Fruit fly (Drosophila melanogaster): ENCODE data around the gene CG3631.

CG3631 gene

DNA sequence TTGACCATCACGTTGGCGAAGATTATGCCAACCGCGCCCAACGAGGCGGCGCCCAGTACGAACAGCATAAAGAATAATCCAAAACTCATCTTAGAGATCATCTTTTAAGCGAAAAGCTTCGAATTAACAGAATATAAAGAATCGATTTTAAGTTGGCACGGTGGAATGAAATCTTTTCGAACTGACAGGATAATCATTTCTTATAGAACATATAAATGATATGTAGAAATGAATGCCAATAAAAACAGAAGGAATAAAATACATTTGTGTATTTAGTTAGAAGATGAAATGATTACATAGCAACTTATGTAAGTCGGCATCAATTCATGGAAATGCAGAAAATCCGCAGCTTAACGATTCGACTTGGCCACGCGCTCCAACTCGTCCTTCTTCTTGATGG, 20.9 kb downstream of the CG3631 start, which contains the start of gene VhaPPA1-2:
VhaPPA1-2 (minus strand) TSS at position 101 of the 400 bp plus-strand sequence.
- no peak for TF ChIP-seq Hr96 (GFP tag; optimal IDR thresholded peaks at IDR 0.05)
- no peak for TF ChIP-seq CG7101 (tag; optimal IDR thresholded peaks at IDR 0.05)
- TF ChIP-seq toe (GFP tag; optimal IDR thresholded peaks at IDR 0.05): no peak
- TF ChIP-seq cic (GFP tag; optimal IDR thresholded peaks at IDR 0.05): no peak
- no peak for TF ChIP-seq CG11617 (GFP tag; optimal IDR thresholded peaks at IDR 0.05)
- no peak for TF ChIP-seq Crg-1 (GFP tag; optimal IDR thresholded peaks at IDR 0.05)
- TF ChIP-seq tj (GFP tag; optimal IDR thresholded peaks at IDR 0.05): no peak
- TF ChIP-seq ovo (GFP tag; optimal IDR thresholded peaks at IDR 0.05): no peak

DNA sequence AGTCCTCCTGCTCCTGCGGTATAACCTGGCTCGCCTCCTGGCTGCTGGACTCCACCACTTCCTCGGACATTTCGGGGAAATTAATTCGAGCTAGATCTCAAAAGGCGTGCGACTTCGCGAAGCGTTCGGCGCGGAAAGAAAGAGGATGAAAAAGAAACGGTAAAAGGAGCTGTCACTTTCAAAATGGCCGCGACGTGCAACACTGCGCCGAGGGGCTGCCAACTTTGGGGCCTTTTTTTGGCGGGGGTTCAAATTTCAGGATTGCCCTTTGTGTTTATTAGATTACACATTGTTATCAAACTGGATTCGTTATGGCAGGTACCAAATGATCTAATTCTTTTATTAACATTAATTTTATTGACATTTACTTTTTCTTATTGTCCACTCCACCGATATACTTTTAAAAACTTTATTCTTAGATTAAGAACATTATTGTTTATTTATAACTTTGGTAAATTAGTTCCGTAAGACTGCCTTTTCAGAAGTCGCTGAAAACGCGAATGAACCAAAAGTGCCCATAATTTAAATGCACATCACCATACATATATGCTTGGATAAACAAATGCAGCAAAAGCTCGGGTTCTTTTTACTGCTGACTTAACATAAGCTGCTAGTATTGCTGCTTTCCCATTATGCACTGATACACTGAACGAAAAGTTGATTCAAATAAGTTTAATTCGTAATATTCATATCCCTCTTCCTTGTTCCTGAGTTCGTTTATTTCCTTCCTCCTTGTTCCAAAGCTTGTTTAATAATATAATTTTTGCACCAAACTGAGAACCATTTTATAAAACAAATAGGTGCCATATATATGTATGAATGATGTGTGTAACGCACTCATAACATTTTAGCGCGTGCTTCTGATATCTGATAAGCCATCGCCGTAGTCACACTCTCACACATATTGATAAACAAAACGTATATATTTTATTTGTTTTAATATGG, 22.4 kb downstream of the CG3631 start, which contains the start of gene RpS5b:
RpS5b (minus strand) TSS at position 156 of the 945 bp plus-strand sequence.
- TF ChIP-seq Clk (GFP tag; optimal IDR thresholded peaks at IDR 0.05): no peak
- TF ChIP-seq CG7101 (tag; optimal IDR thresholded peaks at IDR 0.05): peak; percentile 28
- TF ChIP-seq pad (GFP tag; optimal IDR thresholded peaks at IDR 0.05): peak; percentile 40
- no peak for TF ChIP-seq kay (GFP tag; ENCODE audit: borderline replicate concordance)
- TF ChIP-seq CG14711 (tag; optimal IDR thresholded peaks at IDR 0.05): peak; percentile 82
- TF ChIP-seq CG11617 (GFP tag; optimal IDR thresholded peaks at IDR 0.05): peak; percentile 10
- TF ChIP-seq tj (GFP tag; optimal IDR thresholded peaks at IDR 0.05): peak; percentile 99
- peak; percentile 73 for TF ChIP-seq bab1 (GFP tag; optimal IDR thresholded peaks at IDR 0.05)
- no peak for TF ChIP-seq Hr96 (GFP tag; optimal IDR thresholded peaks at IDR 0.05)
- peak; percentile 81 for TF ChIP-seq ovo (GFP tag; optimal IDR thresholded peaks at IDR 0.05)
- TF ChIP-seq Mnt (GFP tag; optimal IDR thresholded peaks at IDR 0.05): peak; percentile 18

DNA sequence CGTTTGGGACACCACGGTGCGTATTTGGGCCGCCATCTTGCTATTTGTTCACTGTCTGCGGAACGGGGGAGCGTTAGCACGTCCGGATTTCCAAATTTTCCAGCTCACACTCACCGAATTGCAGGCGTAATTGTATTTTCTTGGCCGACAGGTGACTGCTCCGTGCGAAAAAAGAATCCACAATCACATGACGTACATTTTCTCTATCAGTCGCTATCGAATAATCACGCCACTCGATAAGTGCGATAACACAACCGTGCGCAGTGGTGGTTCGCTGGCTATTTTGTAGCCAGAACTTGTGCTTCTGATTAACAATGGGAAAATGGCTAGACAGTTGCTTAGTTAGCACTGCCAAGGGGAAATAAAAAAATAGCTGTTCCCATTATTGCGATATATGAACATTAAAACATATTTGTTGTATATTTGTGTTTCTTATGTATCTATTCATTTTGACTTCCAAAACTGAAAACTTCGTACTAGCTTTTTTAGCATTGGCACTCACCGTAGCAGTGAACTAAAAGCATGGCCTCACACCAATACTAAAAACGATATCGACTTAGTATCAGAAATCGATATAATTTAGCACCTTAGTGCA, 24.7 kb downstream of the CG3631 start, which contains the start of gene VhaPPA1-1:
VhaPPA1-1 (minus strand) TSS at position 225 of the 595 bp plus-strand sequence.
- TF ChIP-seq Mnt (GFP tag; optimal IDR thresholded peaks at IDR 0.05): peak; percentile 56
- no peak for TF ChIP-seq ovo (GFP tag; optimal IDR thresholded peaks at IDR 0.05)
- no peak for TF ChIP-seq Crg-1 (GFP tag; optimal IDR thresholded peaks at IDR 0.05)
- no peak for TF ChIP-seq CG7045 (GFP tag; optimal IDR thresholded peaks at IDR 0.05)
- TF ChIP-seq CG12768 (GFP tag; optimal IDR thresholded peaks at IDR 0.05): no peak
- no peak for TF ChIP-seq CG5204 (GFP tag; optimal IDR thresholded peaks at IDR 0.05)
- TF ChIP-seq cnc (optimal IDR thresholded peaks at IDR 0.05): no peak
- peak; percentile 9 for TF ChIP-seq CG14711 (tag; optimal IDR thresholded peaks at IDR 0.05)
- no peak for TF ChIP-seq CG11617 (GFP tag; optimal IDR thresholded peaks at IDR 0.05)
- peak; percentile 20 for TF ChIP-seq pad (GFP tag; optimal IDR thresholded peaks at IDR 0.05)
- peak; percentile 50 for TF ChIP-seq Hr96 (GFP tag; optimal IDR thresholded peaks at IDR 0.05)
- TF ChIP-seq CG33017 (tag; optimal IDR thresholded peaks at IDR 0.05): no peak
- no peak for TF ChIP-seq toe (GFP tag; optimal IDR thresholded peaks at IDR 0.05)
- no peak for TF ChIP-seq Clk (GFP tag; optimal IDR thresholded peaks at IDR 0.05)
- TF ChIP-seq bab1 (GFP tag; optimal IDR thresholded peaks at IDR 0.05): peak; percentile 37
- peak; percentile 19 for TF ChIP-seq tj (GFP tag; optimal IDR thresholded peaks at IDR 0.05)
- TF ChIP-seq cic (GFP tag; optimal IDR thresholded peaks at IDR 0.05): peak; percentile 42
- TF ChIP-seq CG7101 (tag; optimal IDR thresholded peaks at IDR 0.05): no peak
- peak; percentile 53 for TF ChIP-seq CG1620 (GFP tag; optimal IDR thresholded peaks at IDR 0.05)
- no peak for TF ChIP-seq kay (GFP tag; ENCODE audit: borderline replicate concordance)

DNA sequence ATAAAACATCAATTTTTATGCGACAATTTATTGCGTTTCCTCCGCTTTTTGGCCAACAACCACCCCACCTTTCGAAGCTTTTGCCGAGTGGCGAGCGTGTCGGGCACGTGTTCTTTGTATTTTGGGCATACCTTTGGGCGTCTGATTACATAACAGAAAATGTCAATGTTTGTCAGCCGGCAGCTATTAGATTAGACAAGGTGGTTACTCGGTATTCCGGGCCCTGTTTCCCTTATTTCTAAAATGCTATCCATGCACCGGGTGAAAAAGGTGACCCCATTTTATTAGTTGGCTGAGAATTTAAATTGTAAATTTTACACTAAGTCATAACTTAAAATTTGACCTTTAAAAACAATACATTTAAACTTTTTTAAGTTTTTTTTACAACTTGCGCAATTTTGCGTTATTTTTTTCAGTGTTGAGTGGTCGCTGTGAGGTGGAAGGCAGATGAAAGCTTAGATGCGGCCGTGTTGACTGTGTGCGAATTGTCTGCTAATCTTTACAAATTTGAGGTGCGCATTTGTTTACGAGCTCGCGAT, 33.3 kb downstream of the CG3631 start:
- TF ChIP-seq Hr96 (GFP tag; optimal IDR thresholded peaks at IDR 0.05) (no peak), Crg-1 (GFP tag; optimal IDR thresholded peaks at IDR 0.05) (no peak), Clk (GFP tag; optimal IDR thresholded peaks at IDR 0.05) (no peak), CG12768 (GFP tag; optimal IDR thresholded peaks at IDR 0.05) (no peak), CG11617 (GFP tag; optimal IDR thresholded peaks at IDR 0.05) (no peak), CG5204 (GFP tag; optimal IDR thresholded peaks at IDR 0.05) (no peak), toe (GFP tag; optimal IDR thresholded peaks at IDR 0.05) (no peak), CG7045 (GFP tag; optimal IDR thresholded peaks at IDR 0.05) (no peak), cnc (optimal IDR thresholded peaks at IDR 0.05) (no peak), CG7101 (tag; optimal IDR thresholded peaks at IDR 0.05) (no peak), CG33017 (tag; optimal IDR thresholded peaks at IDR 0.05) (no peak)

DNA sequence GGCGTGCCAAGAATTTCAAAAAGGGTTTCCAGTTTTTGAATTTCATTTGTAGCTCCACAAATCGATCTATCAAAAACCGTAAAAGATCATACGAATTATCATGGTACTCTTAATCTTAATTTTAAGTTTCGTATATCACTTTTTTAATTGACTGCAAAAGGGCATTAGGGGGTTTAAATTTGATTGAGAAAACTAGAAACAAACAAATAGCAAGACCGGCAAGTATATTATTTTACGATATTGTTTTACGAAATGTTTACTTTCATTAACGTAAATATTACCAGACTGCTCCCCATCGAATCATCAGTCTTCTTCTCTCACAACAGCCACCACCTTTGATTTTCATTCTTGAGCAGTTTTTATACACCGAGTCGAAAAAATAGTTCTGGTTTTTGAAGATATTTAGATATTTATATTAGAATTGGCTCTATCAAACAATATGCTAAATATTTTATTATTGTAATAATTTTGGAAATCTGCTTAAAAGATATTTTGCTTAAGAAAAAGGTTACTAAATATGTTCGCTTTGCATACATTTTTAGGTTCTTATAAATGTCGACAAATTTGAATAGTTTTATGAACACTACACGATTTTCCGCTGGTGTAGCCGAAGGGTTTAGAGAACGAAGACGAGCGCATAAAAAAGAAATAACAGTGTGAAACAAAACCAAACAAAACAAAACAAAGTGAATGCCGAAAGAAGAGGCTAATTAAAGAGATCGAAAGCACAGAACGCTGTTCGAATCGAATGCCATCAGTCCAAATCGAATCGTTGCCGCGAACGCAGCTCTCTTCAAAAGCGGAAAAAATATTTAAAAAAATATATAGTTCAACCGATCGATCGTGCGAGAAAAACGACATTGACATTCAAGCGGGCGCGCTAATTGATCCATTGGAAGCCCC, 38.9 kb downstream of the CG3631 start, which contains the start of gene Sdr:
Sdr (plus strand) TSS at position 702 of the 903 bp plus-strand sequence.
- no peak for TF ChIP-seq Mnt (GFP tag; optimal IDR thresholded peaks at IDR 0.05)
- TF ChIP-seq bab1 (GFP tag; optimal IDR thresholded peaks at IDR 0.05): peak; percentile 74
- TF ChIP-seq CG11617 (GFP tag; optimal IDR thresholded peaks at IDR 0.05): no peak
- TF ChIP-seq toe (GFP tag; optimal IDR thresholded peaks at IDR 0.05): no peak
- peak; percentile 29 for TF ChIP-seq CG14711 (tag; optimal IDR thresholded peaks at IDR 0.05)

Measured in whole organism, adult.